Fruit fly (Drosophila melanogaster) whole organism, embryonic: Measurements from ENCODE around the gene tbrd-1.

ENCODE experiments used
- Bdp1 ChIP-seq: fragments of 200-800 bp; sonication (Bioruptor generic); optimal IDR thresholded peaks from 3 replicates; lab custom pipeline; 2016; ENCODE audit warnings: missing biosample characterization, missing genetic modification characterization
- CG10431 ChIP-seq: fragments of 200-800 bp; sonication (Bioruptor generic); optimal IDR thresholded peaks from 3 replicates; lab custom pipeline; 2018; ENCODE audit warnings: missing biosample characterization, mild to moderate bottlenecking, missing genetic modification characterization
- CG12391 ChIP-seq: fragments of 200-800 bp; sonication (Bioruptor generic); optimal IDR thresholded peaks from 3 replicates; lab custom pipeline; 2018; ENCODE audit warnings: missing biosample characterization, mild to moderate bottlenecking, missing genetic modification characterization, moderate library complexity
- CG14710 ChIP-seq: fragments of 200-800 bp; sonication (Bioruptor generic); optimal IDR thresholded peaks from 3 replicates; lab custom pipeline; 2019; ENCODE audit warnings: missing biosample characterization, mild to moderate bottlenecking, missing genetic modification characterization, moderate library complexity
- CG15011 ChIP-seq: fragments of 200-800 bp; sonication (Bioruptor generic); optimal IDR thresholded peaks from 3 replicates; lab custom pipeline; 2018; ENCODE audit warnings: missing biosample characterization, mild to moderate bottlenecking, missing genetic modification characterization
- CG15514 ChIP-seq: fragments of 200-800 bp; sonication (Bioruptor generic); optimal IDR thresholded peaks from 3 replicates; lab custom pipeline; 2017; ENCODE audit warnings: missing biosample characterization, missing genetic modification characterization, mild to moderate bottlenecking, moderate library complexity, missing genetic modification reagents
- CG1603 ChIP-seq: fragments of 200-800 bp; sonication (Bioruptor generic); optimal IDR thresholded peaks from 2 replicates; lab custom pipeline; 2019; ENCODE audit warnings: missing biosample characterization, mild to moderate bottlenecking, missing genetic modification characterization, moderate library complexity
- CG18619 ChIP-seq: fragments of 200-800 bp; sonication (Bioruptor generic); optimal IDR thresholded peaks from 3 replicates; lab custom pipeline; 2017; ENCODE audit warnings: missing biosample characterization, mild to moderate bottlenecking, missing genetic modification characterization
- CG30403 ChIP-seq: fragments of 200-800 bp; sonication (Bioruptor generic); optimal IDR thresholded peaks from 3 replicates; lab custom pipeline; 2016; ENCODE audit warnings: missing biosample characterization, missing genetic modification characterization
- CG31365 ChIP-seq: fragments of 200-800 bp; sonication (Bioruptor generic); optimal IDR thresholded peaks from 2 replicates; lab custom pipeline; 2018; ENCODE audit warnings: missing biosample characterization, mild to moderate bottlenecking, missing genetic modification characterization
- CG6791 ChIP-seq: fragments of 200-800 bp; sonication (Bioruptor generic); IDR thresholded peaks from 3 replicates; pipeline ENCODE4 v1.3.6; 2022; ENCODE audit warnings: missing biosample characterization, missing genetic modification characterization; ENCODE audit not compliant: partially characterized antibody
- CG6854 ChIP-seq: fragments of 200-800 bp; sonication (Bioruptor generic); optimal IDR thresholded peaks from 3 replicates; lab custom pipeline; 2017; ENCODE audit warnings: missing biosample characterization, mild to moderate bottlenecking, missing genetic modification characterization
- CG7556 ChIP-seq: fragments of 200-800 bp; sonication (Bioruptor generic); optimal IDR thresholded peaks from 2 replicates; lab custom pipeline; 2017; ENCODE audit warnings: missing biosample characterization, mild to moderate bottlenecking, missing genetic modification characterization
- CG7839 ChIP-seq: fragments of 200-800 bp; sonication (Bioruptor generic); optimal IDR thresholded peaks from 3 replicates; lab custom pipeline; 2018; ENCODE audit warnings: missing biosample characterization, mild to moderate bottlenecking, missing genetic modification characterization, moderate library complexity
- CG7928 ChIP-seq: fragments of 200-800 bp; sonication (Bioruptor generic); optimal IDR thresholded peaks from 2 replicates; lab custom pipeline; 2017; ENCODE audit warnings: missing biosample characterization, mild to moderate bottlenecking, missing genetic modification characterization
- CG7987 ChIP-seq: fragments of 200-800 bp; sonication (Bioruptor generic); optimal IDR thresholded peaks from 2 replicates; lab custom pipeline; 2018; ENCODE audit warnings: missing biosample characterization, mild to moderate bottlenecking, missing genetic modification characterization, moderate library complexity
- CG8359 ChIP-seq: fragments of 200-800 bp; sonication (Bioruptor generic); optimal IDR thresholded peaks from 2 replicates; lab custom pipeline; 2017; ENCODE audit warnings: missing biosample characterization, mild to moderate bottlenecking, missing genetic modification characterization, borderline replicate concordance
- CG8388 ChIP-seq: fragments of 200-800 bp; sonication (Bioruptor generic); optimal IDR thresholded peaks from 2 replicates; lab custom pipeline; 2019; ENCODE audit warnings: missing biosample characterization, mild to moderate bottlenecking, missing genetic modification characterization, moderate library complexity
- CG9437 ChIP-seq: fragments of 200-800 bp; sonication (Bioruptor generic); optimal IDR thresholded peaks from 2 replicates; lab custom pipeline; 2018; ENCODE audit warnings: missing biosample characterization, mild to moderate bottlenecking, missing genetic modification characterization
- CTCF ChIP-seq: fragments of 200-800 bp; sonication (Bioruptor generic); optimal IDR thresholded peaks from 2 replicates; lab custom pipeline; 2017; ENCODE audit warnings: missing biosample characterization, mild to moderate bottlenecking, missing genetic modification characterization, moderate library complexity
- CoRest ChIP-seq: fragments of 200-800 bp; sonication (Bioruptor generic); optimal IDR thresholded peaks from 3 replicates; lab custom pipeline; 2018; ENCODE audit warnings: missing biosample characterization, mild to moderate bottlenecking, missing genetic modification characterization, moderate library complexity
- D19B ChIP-seq: fragments of 200-800 bp; sonication (Bioruptor generic); optimal IDR thresholded peaks from 2 replicates; lab custom pipeline; 2017; ENCODE audit warnings: missing biosample characterization, mild to moderate bottlenecking, missing genetic modification characterization
- Dbx ChIP-seq: fragments of 200-800 bp; sonication (Bioruptor generic); IDR thresholded peaks from 3 replicates; pipeline ENCODE4 v1.3.6; 2022; ENCODE audit warnings: missing biosample characterization, missing genetic modification characterization
- Dll ChIP-seq: fragments of 200-800 bp; sonication (Bioruptor generic); IDR thresholded peaks from 4 replicates; pipeline ENCODE4 v1.3.6; 2022; ENCODE audit warnings: missing biosample characterization, missing genetic modification characterization; ENCODE audit not compliant: partially characterized antibody
- Ets65A ChIP-seq: fragments of 200-800 bp; sonication (Bioruptor generic); peaks from one replicate; lab custom pipeline; 2016; ENCODE audit warnings: missing biosample characterization, missing genetic modification characterization
- GATAe ChIP-seq: fragments of 200-800 bp; sonication (Bioruptor generic); conservative IDR thresholded peaks from 2 replicates; pipeline ENCODE4 v1.3.6; 2022; ENCODE audit warnings: missing biosample characterization, missing genetic modification characterization
- HLH54F ChIP-seq: fragments of 200-800 bp; sonication (Bioruptor generic); optimal IDR thresholded peaks from 3 replicates; lab custom pipeline; 2016; ENCODE audit warnings: missing biosample characterization, missing genetic modification characterization
- Hmr ChIP-seq: fragments of 200-800 bp; sonication (Bioruptor generic); optimal IDR thresholded peaks from 3 replicates; lab custom pipeline; 2017; ENCODE audit warnings: mild to moderate bottlenecking, missing biosample characterization, missing genetic modification reagents, missing genetic modification characterization
- Mrtf ChIP-seq: fragments of 200-800 bp; sonication (Bioruptor generic); IDR thresholded peaks from 3 replicates; pipeline ENCODE4 v1.3.6; 2022; ENCODE audit warnings: missing biosample characterization, missing genetic modification characterization
- Myb ChIP-seq: fragments of 200-800 bp; sonication (Bioruptor generic); optimal IDR thresholded peaks from 2 replicates; lab custom pipeline; 2016; ENCODE audit warnings: missing biosample characterization, missing genetic modification characterization
- NC2α ChIP-seq: fragments of 200-800 bp; sonication (Bioruptor generic); optimal IDR thresholded peaks from 2 replicates; lab custom pipeline; 2016; ENCODE audit warnings: missing biosample characterization, missing genetic modification characterization
- Taf1 ChIP-seq: fragments of 200-800 bp; sonication (Bioruptor generic); IDR thresholded peaks from 2 replicates; pipeline ENCODE4 v1.3.6; 2022; ENCODE audit warnings: missing biosample characterization, missing genetic modification characterization
- bbx ChIP-seq: fragments of 200-800 bp; sonication (Bioruptor generic); IDR thresholded peaks from 2 replicates; pipeline ENCODE4 v1.3.6; 2022; ENCODE audit warnings: missing biosample characterization, missing genetic modification characterization; ENCODE audit not compliant: partially characterized antibody
- bowl ChIP-seq: fragments of 200-800 bp; sonication (Bioruptor generic); IDR thresholded peaks from 2 replicates; pipeline ENCODE4 v1.3.6; 2022; ENCODE audit warnings: missing biosample characterization, missing genetic modification characterization
- corto ChIP-seq: fragments of 200-800 bp; sonication (Bioruptor generic); optimal IDR thresholded peaks from 2 replicates; lab custom pipeline; 2016; ENCODE audit warnings: missing biosample characterization, mild to moderate bottlenecking, missing genetic modification characterization, moderate library complexity
- crp ChIP-seq, 2 experiments: fragments of 200-800 bp; sonication (Bioruptor generic); optimal IDR thresholded peaks; 2 replicates in 1 of 2; 3 replicates in 1 of 2; lab custom pipeline; 2017; ENCODE audit warnings: missing biosample characterization in 2 of 2, missing genetic modification characterization in 2 of 2, mild to moderate bottlenecking in 1 of 2, moderate library complexity in 1 of 2
- dati ChIP-seq: fragments of 200-800 bp; sonication (Bioruptor generic); IDR thresholded peaks from 2 replicates; pipeline ENCODE4 v1.3.6; 2022; ENCODE audit warnings: missing biosample characterization, missing genetic modification characterization
- dimm ChIP-seq: fragments of 200-800 bp; sonication (Bioruptor generic); IDR thresholded peaks from 2 replicates; pipeline ENCODE4 v1.3.6; 2022; ENCODE audit warnings: missing biosample characterization, missing genetic modification characterization
- en ChIP-seq: fragments of 200-800 bp; sonication (Bioruptor generic); optimal IDR thresholded peaks from 2 replicates; lab custom pipeline; 2016; ENCODE audit warnings: missing biosample characterization, missing genetic modification characterization
- gce ChIP-seq: fragments of 200-800 bp; sonication (Bioruptor generic); IDR thresholded peaks from 3 replicates; pipeline ENCODE4 v1.3.6; 2022; ENCODE audit warnings: missing biosample characterization, missing genetic modification characterization
- gcm2 ChIP-seq: fragments of 200-800 bp; sonication (Bioruptor generic); optimal IDR thresholded peaks from 2 replicates; lab custom pipeline; 2016; ENCODE audit warnings: missing biosample characterization, missing genetic modification characterization
- hbn ChIP-seq: fragments of 200-800 bp; sonication (Bioruptor generic); IDR thresholded peaks from 2 replicates; pipeline ENCODE4 v1.3.6; 2022; ENCODE audit warnings: missing biosample characterization, missing genetic modification characterization; ENCODE audit not compliant: partially characterized antibody
- kni ChIP-seq: fragments of 200-800 bp; sonication (Bioruptor generic); optimal IDR thresholded peaks from 3 replicates; lab custom pipeline; 2017; ENCODE audit warnings: mild to moderate bottlenecking, missing biosample characterization, missing genetic modification reagents, missing genetic modification characterization
- lmd ChIP-seq: fragments of 200-800 bp; sonication (Bioruptor generic); IDR thresholded peaks from 2 replicates; pipeline ENCODE4 v1.3.6; 2022; ENCODE audit warnings: missing biosample characterization, missing genetic modification characterization
- nom ChIP-seq: fragments of 200-800 bp; sonication (Bioruptor generic); optimal IDR thresholded peaks from 2 replicates; lab custom pipeline; 2017; ENCODE audit warnings: missing biosample characterization, missing genetic modification characterization, mild to moderate bottlenecking, moderate library complexity, missing genetic modification reagents
- phol ChIP-seq: fragments of 200-800 bp; sonication (Bioruptor generic); optimal IDR thresholded peaks from 3 replicates; lab custom pipeline; 2018; ENCODE audit warnings: missing biosample characterization, mild to moderate bottlenecking, missing genetic modification characterization, moderate library complexity
- run ChIP-seq: fragments of 200-800 bp; sonication (Bioruptor generic); optimal IDR thresholded peaks from 3 replicates; lab custom pipeline; 2018; ENCODE audit warnings: missing biosample characterization, mild to moderate bottlenecking, missing genetic modification characterization
- sob ChIP-seq: fragments of 200-800 bp; sonication (Bioruptor generic); IDR thresholded peaks from 2 replicates; pipeline ENCODE4 v1.3.6; 2022; ENCODE audit warnings: missing biosample characterization, missing genetic modification characterization
- tgo ChIP-seq: fragments of 200-800 bp; sonication (Bioruptor generic); IDR thresholded peaks from 3 replicates; pipeline ENCODE4 v1.3.6; 2022; ENCODE audit warnings: missing biosample characterization, missing genetic modification characterization
- tio ChIP-seq: fragments of 200-800 bp; sonication (Bioruptor generic); optimal IDR thresholded peaks from 2 replicates; lab custom pipeline; 2017; ENCODE audit warnings: missing biosample characterization, missing genetic modification characterization, inconsistent platforms
- tup ChIP-seq: fragments of 200-800 bp; sonication (Bioruptor generic); optimal IDR thresholded peaks from 2 replicates; lab custom pipeline; 2016; ENCODE audit warnings: missing biosample characterization, mild to moderate bottlenecking, missing genetic modification characterization, moderate library complexity

tbrd-1 gene

dm6 chr3R:23887096-23887421 lies 6.3 kb downstream of the tbrd-1 start (continued):
- TF ChIP-seq crp (GFP tag; optimal IDR thresholded peaks at IDR 0.05; lab: Kevin White, UChicago) (peak in 1 of 2 experiments; percentile 47), Mrtf (GFP tag; lab: Robert Waterston, UW) (peak; percentile 85; the same call in 2 of the 3 replicates), CG6791 (GFP tag; lab: Robert Waterston, UW) (no peak), NC2α (GFP tag; lab: Kevin White, UChicago) (peak; percentile 23), CG1603 (peak; percentile 79), Bdp1 (GFP tag; lab: Kevin White, UChicago) (peak; percentile 55), kni (GFP tag; lab: Kevin White, UChicago) (no peak), tio (peak; percentile 86), CG7987 (GFP tag; lab: Kevin White, UChicago) (peak; percentile 56), dimm (peak; percentile 87), hbn (GFP tag; lab: Robert Waterston, UW) (no peak), CG15514 (GFP tag; lab: Kevin White, UChicago) (peak; percentile 58), CG31365 (peak; percentile 51), Dll (GFP tag; lab: Robert Waterston, UW) (no peak), Taf1 (peak; percentile 61), run (tag; lab: Kevin White, UChicago) (peak; percentile 79), CG8359 (peak; percentile 88), en (GFP tag; lab: Kevin White, UChicago) (no peak), dati (GFP tag; lab: Robert Waterston, UW) (peak; percentile 63), CG7928 (GFP tag; lab: Kevin White, UChicago) (peak; percentile 15), CG30403 (peak; percentile 89), CG10431 (peak; percentile 88), CG15011 (peak; percentile 77), bowl (GFP tag; lab: Robert Waterston, UW) (peak; percentile 82), GATAe (GFP tag; lab: Robert Waterston, UW) (peak; percentile 32; the same call in 1 of the 2 replicates), tgo (peak; percentile 91), CG12391 (tag; lab: Kevin White, UChicago) (peak; percentile 97), CG7839 (tag; lab: Kevin White, UChicago) (peak; percentile 95), CG14710 (tag; lab: Kevin White, UChicago) (peak; percentile 98), phol (tag; lab: Kevin White, UChicago) (peak; percentile 97), Myb (GFP tag; lab: Kevin White, UChicago) (no peak), bbx (GFP tag; lab: Robert Waterston, UW) (no peak), HLH54F (GFP tag; lab: Kevin White, UChicago) (peak; percentile 11), CTCF (GFP tag; lab: Kevin White, UChicago) (peak; percentile 47), CG9437 (GFP tag; lab: Kevin White, UChicago) (peak; percentile 84), Dbx (GFP tag; lab: Robert Waterston, UW) (0 out of 3 replicates have a peak, but pooled peaks have one; percentile 46), CG6854 (GFP tag; lab: Kevin White, UChicago) (peak; percentile 69), CoRest (peak; percentile 95), CG7556 (peak; percentile 87), lmd (peak; percentile 94), CG18619 (GFP tag; lab: Kevin White, UChicago) (peak; percentile 79), Hmr (GFP tag; lab: Kevin White, UChicago) (peak; percentile 67), corto (GFP tag; lab: Kevin White, UChicago) (peak; percentile 66), D19B (GFP tag; lab: Kevin White, UChicago) (peak; percentile 41), gce (GFP tag; lab: Robert Waterston, UW) (peak; percentile 78), Ets65A (GFP tag; lab: Kevin White, UChicago) (no peak), nom (GFP tag; lab: Kevin White, UChicago) (peak; percentile 85), gcm2 (GFP tag; lab: Kevin White, UChicago) (no peak), CG8388 (GFP tag; lab: Kevin White, UChicago) (peak; percentile 97), sob (GFP tag; lab: Robert Waterston, UW) (peak; percentile 91), tup (GFP tag; lab: Kevin White, UChicago) (peak; percentile 69)
